Worm (Caenorhabditis elegans) whole organism, mixed stage, embryonic: Measurements from ENCODE around the gene str-77.

Experiments used
- blmp-1 ChIP-seq: fragments of 150-350 bp; optimal IDR thresholded peaks from 2 replicates; lab custom pipeline; 2014; ENCODE audit warnings: missing biosample characterization, missing genetic modification characterization
- ceh-43 ChIP-seq: fragments of 200-800 bp; sonication (Bioruptor generic); optimal IDR thresholded peaks from 2 replicates; lab custom pipeline; 2018; ENCODE audit warnings: mild to moderate bottlenecking, missing genetic modification characterization, moderate library complexity, missing compliant biosample characterization
- ham-2 ChIP-seq: fragments of 200-800 bp; sonication (Bioruptor generic); optimal IDR thresholded peaks from 2 replicates; lab custom pipeline; 2018; ENCODE audit warnings: mild to moderate bottlenecking, missing genetic modification characterization, missing compliant biosample characterization
- mab-5 ChIP-seq: fragments of 150-350 bp; optimal IDR thresholded peaks from 2 replicates; lab custom pipeline; 2014; ENCODE audit warnings: missing biosample characterization, missing genetic modification characterization
- mep-1 ChIP-seq: fragments of 150-350 bp; optimal IDR thresholded peaks from 2 replicates; lab custom pipeline; 2017; ENCODE audit warnings: missing biosample characterization, missing genetic modification reagents, missing genetic modification characterization, inconsistent platforms
- nhr-237 ChIP-seq: fragments of 150-350 bp; optimal IDR thresholded peaks from 2 replicates; lab custom pipeline; 2014; ENCODE audit warnings: missing biosample characterization, missing genetic modification characterization
- nhr-28 ChIP-seq: fragments of 150-350 bp; optimal IDR thresholded peaks from 2 replicates; lab custom pipeline; 2014; ENCODE audit warnings: missing biosample characterization, missing genetic modification characterization
- ztf-11 ChIP-seq: fragments of 150-350 bp; optimal IDR thresholded peaks from 2 replicates; lab custom pipeline; 2014; ENCODE audit warnings: missing biosample characterization, missing genetic modification characterization

- no peak for TF ChIP-seq mep-1
- TF ChIP-seq nhr-237 (tag; lab: Kevin White, UChicago) = no peak
- no peak for TF ChIP-seq ceh-43 (GFP tag; lab: Kevin White, UChicago)
- no peak for TF ChIP-seq ztf-11 (tag; lab: Kevin White, UChicago)
- TF ChIP-seq nhr-28 (tag; lab: Kevin White, UChicago) = no peak
- no peak for TF ChIP-seq mab-5 (tag; lab: Kevin White, UChicago)
- TF ChIP-seq ham-2 (GFP tag; lab: Kevin White, UChicago) = no peak
- no peak for TF ChIP-seq blmp-1 (tag; lab: Kevin White, UChicago)
Observed at ce11 chrV:17746959-17747358, 28.2 kb downstream of the str-77 start, which contains the start of gene twk-36.
